Fruit fly (Drosophila melanogaster) whole organism, embryonic: ENCODE data around the gene CG4820.

ENCODE experiments used
- BEAF-32 ChIP-seq: fragments of 200-800 bp; sonication (Bioruptor generic); optimal IDR thresholded peaks from 3 replicates; lab custom pipeline; 2017; ENCODE audit warnings: missing biosample characterization, missing genetic modification characterization, mild to moderate bottlenecking, moderate library complexity, missing genetic modification reagents
- CG10147 ChIP-seq: fragments of 200-800 bp; sonication (Bioruptor generic); optimal IDR thresholded peaks from 2 replicates; lab custom pipeline; 2019; ENCODE audit warnings: missing biosample characterization, mild to moderate bottlenecking, missing genetic modification characterization, moderate library complexity
- CG10565 ChIP-seq: fragments of 200-800 bp; sonication (Bioruptor generic); optimal IDR thresholded peaks from 3 replicates; lab custom pipeline; 2016; ENCODE audit warnings: missing biosample characterization, mild to moderate bottlenecking, missing genetic modification characterization
- CG10654 ChIP-seq: fragments of 200-800 bp; sonication (Bioruptor generic); optimal IDR thresholded peaks from 2 replicates; lab custom pipeline; 2016; ENCODE audit warnings: missing biosample characterization, missing genetic modification characterization
- CG11695 ChIP-seq: fragments of 200-800 bp; sonication (Bioruptor generic); IDR thresholded peaks from 3 replicates; pipeline ENCODE4 v1.3.6; 2022; ENCODE audit warnings: missing biosample characterization, missing genetic modification characterization
- CG12236 ChIP-seq: fragments of 200-800 bp; sonication (Bioruptor generic); optimal IDR thresholded peaks from 2 replicates; lab custom pipeline; 2016; ENCODE audit warnings: missing biosample characterization, missing genetic modification characterization
- CG13894 ChIP-seq: fragments of 200-800 bp; sonication (Bioruptor generic); optimal IDR thresholded peaks from 3 replicates; lab custom pipeline; 2018; ENCODE audit warnings: missing biosample characterization, mild to moderate bottlenecking, missing genetic modification characterization, moderate library complexity
- CG14441 ChIP-seq: fragments of 200-800 bp; sonication (Bioruptor generic); IDR thresholded peaks from 2 replicates; pipeline ENCODE4 v1.3.6; 2022; ENCODE audit warnings: missing biosample characterization, missing genetic modification characterization
- CG15269 ChIP-seq: fragments of 200-800 bp; sonication (Bioruptor generic); optimal IDR thresholded peaks from 2 replicates; lab custom pipeline; 2018; ENCODE audit warnings: missing biosample characterization, mild to moderate bottlenecking, missing genetic modification characterization, moderate library complexity
- CG1529 ChIP-seq: fragments of 200-800 bp; sonication (Bioruptor generic); optimal IDR thresholded peaks from 3 replicates; lab custom pipeline; 2018; ENCODE audit warnings: missing biosample characterization, missing genetic modification characterization
- CG1602 ChIP-seq: fragments of 200-800 bp; sonication (Bioruptor generic); optimal IDR thresholded peaks from 3 replicates; lab custom pipeline; 2016; ENCODE audit warnings: missing biosample characterization, missing genetic modification characterization
- CG16779 ChIP-seq: fragments of 200-800 bp; sonication (Bioruptor generic); IDR thresholded peaks from 2 replicates; pipeline ENCODE4 v1.3.6; 2022; ENCODE audit warnings: missing biosample characterization, missing genetic modification characterization
- CG17359 ChIP-seq: fragments of 200-800 bp; sonication (Bioruptor generic); optimal IDR thresholded peaks from 3 replicates; lab custom pipeline; 2018; ENCODE audit warnings: missing biosample characterization, mild to moderate bottlenecking, missing genetic modification characterization, moderate library complexity
- CG17568 ChIP-seq: fragments of 200-800 bp; sonication (Bioruptor generic); optimal IDR thresholded peaks from 2 replicates; lab custom pipeline; 2018; ENCODE audit warnings: missing biosample characterization, mild to moderate bottlenecking, missing genetic modification characterization, moderate library complexity
- CG17829 ChIP-seq: fragments of 200-800 bp; optimal IDR thresholded peaks from 2 replicates; lab custom pipeline; 2019; ENCODE audit warnings: missing biosample characterization, mild to moderate bottlenecking, missing genetic modification characterization, moderate library complexity
- CG18599 ChIP-seq: fragments of 200-800 bp; sonication (Bioruptor generic); optimal IDR thresholded peaks from 3 replicates; lab custom pipeline; 2017; ENCODE audit warnings: missing biosample characterization, missing genetic modification characterization, mild to moderate bottlenecking, moderate library complexity, missing genetic modification reagents
- CG31365 ChIP-seq: fragments of 200-800 bp; sonication (Bioruptor generic); optimal IDR thresholded peaks from 2 replicates; lab custom pipeline; 2018; ENCODE audit warnings: missing biosample characterization, mild to moderate bottlenecking, missing genetic modification characterization
- CG3838 ChIP-seq: fragments of 200-800 bp; sonication (Bioruptor generic); optimal IDR thresholded peaks from 3 replicates; lab custom pipeline; 2016; ENCODE audit warnings: missing biosample characterization, missing genetic modification characterization
- CG4617 ChIP-seq: fragments of 200-800 bp; sonication (Bioruptor generic); optimal IDR thresholded peaks from 3 replicates; lab custom pipeline; 2016; ENCODE audit warnings: missing biosample characterization, missing genetic modification characterization, borderline replicate concordance
- CG7963 ChIP-seq: fragments of 200-800 bp; sonication (Bioruptor generic); IDR thresholded peaks from 3 replicates; pipeline ENCODE4 v1.3.6; 2022; ENCODE audit warnings: missing biosample characterization, missing genetic modification characterization; ENCODE audit not compliant: partially characterized antibody
- CG8924 ChIP-seq: fragments of 200-800 bp; optimal IDR thresholded peaks from 3 replicates; lab custom pipeline; 2019; ENCODE audit warnings: missing biosample characterization, mild to moderate bottlenecking, missing genetic modification characterization, moderate library complexity
- Camta ChIP-seq: fragments of 200-800 bp; sonication (Bioruptor generic); optimal IDR thresholded peaks from 2 replicates; lab custom pipeline; 2016; ENCODE audit warnings: missing biosample characterization, missing genetic modification characterization
- CoRest ChIP-seq: fragments of 200-800 bp; sonication (Bioruptor generic); optimal IDR thresholded peaks from 3 replicates; lab custom pipeline; 2018; ENCODE audit warnings: missing biosample characterization, mild to moderate bottlenecking, missing genetic modification characterization, moderate library complexity
- Dbx ChIP-seq: fragments of 200-800 bp; sonication (Bioruptor generic); IDR thresholded peaks from 3 replicates; pipeline ENCODE4 v1.3.6; 2022; ENCODE audit warnings: missing biosample characterization, missing genetic modification characterization
- Ets97D ChIP-seq: fragments of 200-800 bp; sonication (Bioruptor generic); optimal IDR thresholded peaks from 3 replicates; lab custom pipeline; 2016; ENCODE audit warnings: missing biosample characterization, missing genetic modification characterization
- Fer1 ChIP-seq: fragments of 200-800 bp; sonication (Bioruptor generic); optimal IDR thresholded peaks from 2 replicates; lab custom pipeline; 2017; ENCODE audit warnings: missing biosample characterization, mild to moderate bottlenecking, missing genetic modification characterization
- Myb ChIP-seq: fragments of 200-800 bp; sonication (Bioruptor generic); optimal IDR thresholded peaks from 2 replicates; lab custom pipeline; 2016; ENCODE audit warnings: missing biosample characterization, missing genetic modification characterization
- aop ChIP-seq: fragments of 200-800 bp; sonication (Bioruptor generic); IDR thresholded peaks from 2 replicates; pipeline ENCODE4 v1.3.6; 2022; ENCODE audit warnings: missing biosample characterization, missing genetic modification characterization
- ara ChIP-seq: fragments of 200-800 bp; sonication (Bioruptor generic); IDR thresholded peaks from 2 replicates; pipeline ENCODE4 v1.3.6; 2022; ENCODE audit warnings: missing biosample characterization, missing genetic modification characterization
- bsh ChIP-seq, 2 experiments: fragments of 200-800 bp; sonication (Bioruptor generic); optimal IDR thresholded peaks; 2 replicates each; lab custom pipeline; 2017 to 2018; ENCODE audit warnings: mild to moderate bottlenecking in 2 of 2, missing biosample characterization in 2 of 2, missing genetic modification characterization in 2 of 2, moderate library complexity in 1 of 2
- chinmo ChIP-seq: fragments of 200-800 bp; sonication (Bioruptor generic); IDR thresholded peaks from 4 replicates; pipeline ENCODE4 v1.3.6; 2022; ENCODE audit warnings: missing biosample characterization, missing genetic modification characterization; ENCODE audit not compliant: partially characterized antibody
- cwo ChIP-seq: fragments of 200-800 bp; sonication (Bioruptor generic); optimal IDR thresholded peaks from 3 replicates; lab custom pipeline; 2017; ENCODE audit warnings: missing biosample characterization, missing genetic modification characterization, mild to moderate bottlenecking, moderate library complexity, missing genetic modification reagents
- da ChIP-seq: fragments of 200-800 bp; sonication (Bioruptor generic); optimal IDR thresholded peaks from 2 replicates; lab custom pipeline; 2016; ENCODE audit warnings: missing biosample characterization, missing genetic modification characterization
- hbn ChIP-seq: fragments of 200-800 bp; sonication (Bioruptor generic); IDR thresholded peaks from 2 replicates; pipeline ENCODE4 v1.3.6; 2022; ENCODE audit warnings: missing biosample characterization, missing genetic modification characterization; ENCODE audit not compliant: partially characterized antibody
- hth ChIP-seq: fragments of >200 bp; optimal IDR thresholded peaks from 2 replicates; lab custom pipeline; 2017; ENCODE audit warnings: inconsistent platforms
- insv ChIP-seq, 2 experiments: fragments of 200-800 bp; sonication (Bioruptor generic); optimal IDR thresholded peaks; 3 replicates each; lab custom pipeline; 2016 to 2018; ENCODE audit warnings: missing biosample characterization in 2 of 2, missing genetic modification characterization in 2 of 2
- jigr1 ChIP-seq: fragments of 200-800 bp; sonication (Bioruptor generic); IDR thresholded peaks from 3 replicates; pipeline ENCODE4 v1.3.6; 2022; ENCODE audit warnings: missing biosample characterization, missing genetic modification characterization
- knrl ChIP-seq: fragments of 200-800 bp; sonication (Bioruptor generic); IDR thresholded peaks from 3 replicates; pipeline ENCODE4 v1.3.6; 2022; ENCODE audit warnings: missing biosample characterization, missing genetic modification characterization; ENCODE audit not compliant: partially characterized antibody
- lilli ChIP-seq: fragments of 200-800 bp; sonication (Bioruptor generic); optimal IDR thresholded peaks from 3 replicates; lab custom pipeline; 2016; ENCODE audit warnings: missing biosample characterization, missing genetic modification characterization
- nerfin-1 ChIP-seq: fragments of 200-800 bp; sonication (Bioruptor generic); optimal IDR thresholded peaks from 3 replicates; lab custom pipeline; 2019; ENCODE audit warnings: missing biosample characterization, mild to moderate bottlenecking, missing genetic modification characterization, moderate library complexity
- nom ChIP-seq: fragments of 200-800 bp; sonication (Bioruptor generic); optimal IDR thresholded peaks from 2 replicates; lab custom pipeline; 2017; ENCODE audit warnings: missing biosample characterization, missing genetic modification characterization, mild to moderate bottlenecking, moderate library complexity, missing genetic modification reagents
- pb ChIP-seq: fragments of 200-800 bp; sonication (Bioruptor generic); optimal IDR thresholded peaks from 3 replicates; lab custom pipeline; 2016; ENCODE audit warnings: missing biosample characterization, missing genetic modification characterization
- pfk ChIP-seq: fragments of 200-800 bp; sonication (Bioruptor generic); optimal IDR thresholded peaks from 2 replicates; lab custom pipeline; 2018; ENCODE audit warnings: missing biosample characterization, mild to moderate bottlenecking, missing genetic modification characterization, moderate library complexity
- sisA ChIP-seq: fragments of 200-800 bp; sonication (Bioruptor generic); IDR thresholded peaks from 2 replicates; pipeline ENCODE4 v1.3.6; 2022; ENCODE audit warnings: missing biosample characterization, missing genetic modification characterization
- sna ChIP-seq: fragments of 200-800 bp; sonication (Bioruptor generic); IDR thresholded peaks from 2 replicates; pipeline ENCODE4 v1.3.6; 2022; ENCODE audit warnings: missing biosample characterization, missing genetic modification characterization; ENCODE audit not compliant: partially characterized antibody
- sqz ChIP-seq: fragments of 200-800 bp; sonication (Bioruptor generic); optimal IDR thresholded peaks from 3 replicates; lab custom pipeline; 2018; ENCODE audit warnings: missing biosample characterization, mild to moderate bottlenecking, missing genetic modification characterization
- ssp ChIP-seq: fragments of 200-800 bp; sonication (Bioruptor generic); IDR thresholded peaks from 2 replicates; pipeline ENCODE4 v1.3.6; 2022; ENCODE audit warnings: missing biosample characterization, missing genetic modification characterization
- vnd ChIP-seq: fragments of 200-800 bp; sonication (Bioruptor generic); IDR thresholded peaks from 3 replicates; pipeline ENCODE4 v1.3.6; 2022; ENCODE audit warnings: missing biosample characterization, missing genetic modification characterization; ENCODE audit not compliant: partially characterized antibody
- z ChIP-seq: fragments of 200-800 bp; sonication (Bioruptor generic); IDR thresholded peaks from 3 replicates; pipeline ENCODE4 v1.3.6; 2022; ENCODE audit warnings: missing biosample characterization, missing genetic modification characterization
- zen2 ChIP-seq: fragments of 200-800 bp; sonication (Bioruptor generic); IDR thresholded peaks from 3 replicates; pipeline ENCODE4 v1.3.6; 2022; ENCODE audit warnings: missing biosample characterization, missing genetic modification characterization; ENCODE audit not compliant: partially characterized antibody

CG4820 gene

dm6 chr3R:11236041-11236440 lies 19.7 kb downstream of the CG4820 start, which contains the start of gene CG31441 (continued):
- peak; percentile 38; the same call in 1 of the 3 replicates for TF ChIP-seq knrl (GFP tag; lab: Robert Waterston, UW)
- TF ChIP-seq CG14441 (GFP tag; lab: Robert Waterston, UW): no peak
- TF ChIP-seq z: no peak
- TF ChIP-seq insv (GFP tag; optimal IDR thresholded peaks at IDR 0.05; lab: Kevin White, UChicago): no peak
- TF ChIP-seq CG1602 (GFP tag; lab: Kevin White, UChicago): no peak
- 0 out of 4 replicates have a peak, but pooled peaks have one; percentile 62 for TF ChIP-seq chinmo
- TF ChIP-seq CG11695 (GFP tag; lab: Robert Waterston, UW): no peak
- TF ChIP-seq Camta (GFP tag; lab: Kevin White, UChicago): no peak
- no peak for TF ChIP-seq hth
- no peak for TF ChIP-seq CG17568 (GFP tag; lab: Kevin White, UChicago)
- TF ChIP-seq jigr1: no peak
- peak; percentile 19 for TF ChIP-seq pfk (GFP tag; lab: Kevin White, UChicago)
- TF ChIP-seq Fer1 (GFP tag; lab: Kevin White, UChicago): peak; percentile 2
- no peak for TF ChIP-seq CG16779 (GFP tag; lab: Robert Waterston, UW)
- TF ChIP-seq CG1529 (GFP tag; lab: Kevin White, UChicago): no peak
- TF ChIP-seq CG10565 (GFP tag; lab: Kevin White, UChicago): no peak
- TF ChIP-seq CG18599 (GFP tag; lab: Kevin White, UChicago): no peak
- no peak for TF ChIP-seq CoRest (tag; lab: Kevin White, UChicago)
- peak; percentile 55 for TF ChIP-seq Myb (GFP tag; lab: Kevin White, UChicago)
- peak; percentile 22 for TF ChIP-seq CG17359 (tag; lab: Kevin White, UChicago)
- no peak for TF ChIP-seq ssp (GFP tag; lab: Robert Waterston, UW)
- TF ChIP-seq CG13894: no peak
- TF ChIP-seq da: no peak
- no peak for TF ChIP-seq vnd (GFP tag; lab: Robert Waterston, UW)
- no peak for TF ChIP-seq CG31365 (tag; lab: Kevin White, UChicago)
- no peak for TF ChIP-seq lilli (GFP tag; lab: Kevin White, UChicago)
- peak; percentile 8 for TF ChIP-seq Ets97D (GFP tag; lab: Kevin White, UChicago)
- TF ChIP-seq CG17829: no peak
- no peak for TF ChIP-seq pb
- TF ChIP-seq ara (GFP tag; lab: Robert Waterston, UW): no peak
- no peak for TF ChIP-seq nerfin-1
- peak; percentile 63 for TF ChIP-seq hbn (GFP tag; lab: Robert Waterston, UW)
- TF ChIP-seq CG15269: no peak
- TF ChIP-seq CG3838 (GFP tag; lab: Kevin White, UChicago): peak; percentile 39
- no peak for TF ChIP-seq CG8924 (tag; lab: Kevin White, UChicago)
- TF ChIP-seq CG7963: no peak
- no peak for TF ChIP-seq CG10654 (GFP tag; lab: Kevin White, UChicago)
- TF ChIP-seq CG4617 (GFP tag; lab: Kevin White, UChicago): peak; percentile 37
- TF ChIP-seq Dbx (GFP tag; lab: Robert Waterston, UW): no peak
- TF ChIP-seq sqz (GFP tag; lab: Kevin White, UChicago): no peak
- TF ChIP-seq CG10147 (GFP tag; lab: Kevin White, UChicago): no peak
- TF ChIP-seq sisA (GFP tag; lab: Robert Waterston, UW): no peak
- no peak for TF ChIP-seq aop (GFP tag; lab: Robert Waterston, UW)
- peak; percentile 65 for TF ChIP-seq BEAF-32 (GFP tag; lab: Kevin White, UChicago)
- TF ChIP-seq nom (GFP tag; lab: Kevin White, UChicago): no peak
- no peak for TF ChIP-seq CG12236
- TF ChIP-seq sna (GFP tag; lab: Robert Waterston, UW): 0 out of 2 replicates have a peak, but pooled peaks have one; percentile 50
- no peak; the same call in 2 of the 3 replicates for TF ChIP-seq zen2
- no peak for TF ChIP-seq cwo (GFP tag; lab: Kevin White, UChicago)
- TF ChIP-seq bsh (GFP tag; optimal IDR thresholded peaks at IDR 0.05; lab: Kevin White, UChicago): no peak
